Worm (Caenorhabditis elegans) whole organism, L3 larva: ENCODE data around the gene ace-3.

ENCODE experiments used
- ZK546.5 ChIP-seq: sonication (generic microtip); optimal IDR thresholded peaks from 2 replicates; lab custom pipeline; 2017; ENCODE audit warnings: missing biosample characterization, missing genetic modification characterization
- aly-2 ChIP-seq: fragments of 150-350 bp; optimal IDR thresholded peaks from 2 replicates; lab custom pipeline; 2014; ENCODE audit warnings: missing biosample characterization, missing genetic modification characterization
- ama-1 ChIP-seq: fragments of 150-350 bp; optimal IDR thresholded peaks from 2 replicates; lab custom pipeline; 2018
- ceh-16 ChIP-seq: sonication (generic microtip); optimal IDR thresholded peaks from 2 replicates; lab custom pipeline; 2017; ENCODE audit warnings: missing biosample characterization, missing genetic modification characterization
- ceh-28 ChIP-seq: fragments of 150-350 bp; optimal IDR thresholded peaks from 2 replicates; lab custom pipeline; 2014; ENCODE audit warnings: missing biosample characterization, missing genetic modification reagents, missing genetic modification characterization
- ceh-9 ChIP-seq: sonication (generic microtip); optimal IDR thresholded peaks from 2 replicates; lab custom pipeline; 2018; ENCODE audit warnings: missing biosample characterization, missing genetic modification characterization
- egl-27 ChIP-seq: sonication (generic microtip); optimal IDR thresholded peaks from 4 replicates; lab custom pipeline; 2017; ENCODE audit warnings: missing biosample characterization, missing genetic modification reagents, missing genetic modification characterization
- elt-1 ChIP-seq: fragments of 150-350 bp; optimal IDR thresholded peaks from 2 replicates; lab custom pipeline; 2014; ENCODE audit warnings: missing biosample characterization, missing genetic modification characterization
- elt-2 ChIP-seq: sonication (generic microtip); optimal IDR thresholded peaks from 2 replicates; lab custom pipeline; 2016; ENCODE audit warnings: missing genetic modification reagents, mild to moderate bottlenecking, missing genetic modification characterization, missing compliant biosample characterization
- eor-1 ChIP-seq, 2 experiments: fragments of 150-350 bp; optimal IDR thresholded peaks; 2 replicates each; lab custom pipeline; 2014 to 2018; ENCODE audit warnings: missing biosample characterization in 2 of 2, missing genetic modification characterization in 2 of 2
- fkh-10 ChIP-seq: sonication (generic microtip); optimal IDR thresholded peaks from 2 replicates; lab custom pipeline; 2017; ENCODE audit warnings: missing biosample characterization, missing genetic modification reagents, missing genetic modification characterization
- fkh-2 ChIP-seq: fragments of 150-350 bp; optimal IDR thresholded peaks from 2 replicates; lab custom pipeline; 2014; ENCODE audit warnings: missing biosample characterization, missing genetic modification reagents, missing genetic modification characterization
- hmg-11 ChIP-seq: sonication (generic microtip); optimal IDR thresholded peaks from 2 replicates; lab custom pipeline; 2016; ENCODE audit warnings: missing genetic modification characterization, missing compliant biosample characterization
- jun-1 ChIP-seq: fragments of 150-350 bp; optimal IDR thresholded peaks from 2 replicates; lab custom pipeline; 2014; ENCODE audit warnings: missing biosample characterization, missing genetic modification reagents, missing genetic modification characterization
- lin-15B ChIP-seq: fragments of 150-350 bp; optimal IDR thresholded peaks from 2 replicates; lab custom pipeline; 2014; ENCODE audit warnings: missing biosample characterization, missing genetic modification characterization
- lin-39 ChIP-seq: fragments of 150-350 bp; optimal IDR thresholded peaks from 2 replicates; lab custom pipeline; 2018; ENCODE audit warnings: missing biosample characterization, missing genetic modification reagents, missing genetic modification characterization
- lsy-12 ChIP-seq: sonication (generic microtip); optimal IDR thresholded peaks from 2 replicates; lab custom pipeline; 2016; ENCODE audit warnings: mild to moderate bottlenecking, missing genetic modification characterization, missing compliant biosample characterization
- mdl-1 ChIP-seq: fragments of 150-350 bp; optimal IDR thresholded peaks from 2 replicates; lab custom pipeline; 2014; ENCODE audit warnings: missing biosample characterization, missing genetic modification characterization
- mml-1 ChIP-seq: fragments of 150-350 bp; sonication (generic microtip); optimal IDR thresholded peaks from 3 replicates; lab custom pipeline; 2014; ENCODE audit warnings: missing biosample characterization, missing genetic modification characterization
- nfya-1 ChIP-seq: sonication (generic microtip); optimal IDR thresholded peaks from 2 replicates; lab custom pipeline; 2017; ENCODE audit warnings: missing genetic modification characterization, mild to moderate bottlenecking, missing compliant biosample characterization, antibody characterized with exemption, moderate library complexity; ENCODE audit not compliant: insufficient read depth
- nhr-23 ChIP-seq: fragments of 150-350 bp; optimal IDR thresholded peaks from 2 replicates; lab custom pipeline; 2014; ENCODE audit warnings: missing biosample characterization, missing genetic modification reagents, missing genetic modification characterization
- nhr-237 ChIP-seq: fragments of 150-350 bp; optimal IDR thresholded peaks from 2 replicates; lab custom pipeline; 2014; ENCODE audit warnings: missing biosample characterization, missing genetic modification characterization
- nhr-25 ChIP-seq: sonication (generic microtip); optimal IDR thresholded peaks from 2 replicates; lab custom pipeline; 2017; ENCODE audit warnings: missing biosample characterization, missing genetic modification characterization
- nhr-28 ChIP-seq: fragments of 150-350 bp; optimal IDR thresholded peaks from 2 replicates; lab custom pipeline; 2014; ENCODE audit warnings: missing biosample characterization, missing genetic modification characterization
- nhr-43 ChIP-seq: sonication (generic microtip); optimal IDR thresholded peaks from 2 replicates; lab custom pipeline; 2016; ENCODE audit warnings: mild to moderate bottlenecking, missing genetic modification characterization, missing compliant biosample characterization; ENCODE audit not compliant: poor library complexity, severe bottlenecking
- nhr-67 ChIP-seq: fragments of 150-350 bp; optimal IDR thresholded peaks from 2 replicates; lab custom pipeline; 2014; ENCODE audit warnings: missing biosample characterization, missing genetic modification characterization
- nhr-77 ChIP-seq: fragments of 150-350 bp; optimal IDR thresholded peaks from 2 replicates; lab custom pipeline; 2014; ENCODE audit warnings: missing biosample characterization, missing genetic modification characterization
- pha-4 ChIP-seq: fragments of 150-350 bp; optimal IDR thresholded peaks from 2 replicates; lab custom pipeline; 2014; ENCODE audit warnings: missing biosample characterization, missing genetic modification reagents, missing genetic modification characterization
- pqm-1 ChIP-seq: fragments of 150-350 bp; optimal IDR thresholded peaks from 2 replicates; lab custom pipeline; 2017; ENCODE audit warnings: missing biosample characterization, missing genetic modification characterization, inconsistent platforms
- sea-2 ChIP-seq: fragments of 150-350 bp; sonication (generic microtip); optimal IDR thresholded peaks from 4 replicates; lab custom pipeline; 2014; ENCODE audit warnings: missing biosample characterization, missing genetic modification reagents, missing genetic modification characterization
- skn-1 ChIP-seq: fragments of 150-350 bp; optimal IDR thresholded peaks from 2 replicates; lab custom pipeline; 2014; ENCODE audit warnings: missing biosample characterization, missing genetic modification characterization
- snpc-4 ChIP-seq: fragments of 150-350 bp; optimal IDR thresholded peaks from 2 replicates; lab custom pipeline; 2014; ENCODE audit warnings: missing biosample characterization, missing genetic modification characterization
- unc-39 ChIP-seq: sonication (generic microtip); optimal IDR thresholded peaks from 4 replicates; lab custom pipeline; 2017; ENCODE audit warnings: missing biosample characterization, missing genetic modification characterization
- unc-62 ChIP-seq: fragments of 150-350 bp; sonication (generic microtip); optimal IDR thresholded peaks from 4 replicates; lab custom pipeline; 2014; ENCODE audit warnings: missing biosample characterization, missing genetic modification reagents, missing genetic modification characterization
- zag-1 ChIP-seq: fragments of 150-350 bp; optimal IDR thresholded peaks from 2 replicates; lab custom pipeline; 2014; ENCODE audit warnings: missing biosample characterization, missing genetic modification characterization
- ztf-11 ChIP-seq: fragments of 150-350 bp; optimal IDR thresholded peaks from 2 replicates; lab custom pipeline; 2014; ENCODE audit warnings: missing biosample characterization, missing genetic modification characterization
- ztf-4 ChIP-seq: fragments of 150-350 bp; optimal IDR thresholded peaks from 2 replicates; lab custom pipeline; 2014; ENCODE audit warnings: missing biosample characterization, missing genetic modification characterization

The ace-3 gene

DNA sequence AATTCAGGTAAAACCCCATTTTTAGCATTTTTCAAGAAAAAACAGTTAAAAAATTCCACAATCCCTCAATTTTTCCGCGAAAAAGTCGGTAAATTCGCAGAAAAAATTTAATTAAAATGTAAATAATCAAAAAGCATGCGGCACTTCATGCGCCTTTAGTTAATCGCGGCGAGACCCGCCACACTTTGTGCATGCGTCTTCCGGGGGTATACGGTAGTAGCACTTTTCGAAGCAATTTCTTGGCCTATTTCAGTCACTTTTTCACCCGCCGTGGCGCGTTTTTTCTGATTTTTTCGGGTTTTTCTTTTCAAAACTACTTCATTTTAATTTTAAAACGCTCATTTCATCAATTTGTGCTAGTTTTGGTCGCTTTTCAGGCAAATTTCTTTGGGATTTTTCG lies 41.8 kb downstream of the ace-3 start:
- TF ChIP-seq ceh-9 (no peak), nhr-28 (no peak), pha-4 (tag; lab: Kevin White, UChicago) (no peak), lsy-12 (tag; lab: Kevin White, UChicago) (no peak), nhr-67 (tag; lab: Kevin White, UChicago) (no peak), fkh-2 (tag; lab: Kevin White, UChicago) (no peak), unc-62 (no peak), hmg-11 (tag; lab: Kevin White, UChicago) (no peak), ztf-4 (tag; lab: Kevin White, UChicago) (no peak), unc-39 (tag; lab: Kevin White, UChicago) (no peak), elt-1 (tag; lab: Kevin White, UChicago) (no peak), ZK546.5 (tag; lab: Kevin White, UChicago) (no peak), mml-1 (tag; lab: Kevin White, UChicago) (no peak), ceh-16 (tag; lab: Kevin White, UChicago) (no peak), ztf-11 (no peak), zag-1 (tag; lab: Kevin White, UChicago) (no peak), nhr-237 (tag; lab: Kevin White, UChicago) (no peak), ceh-28 (tag; lab: Kevin White, UChicago) (no peak), egl-27 (no peak)
- TF ChIP-seq, all 47 proteins: peak for 0

DNA sequence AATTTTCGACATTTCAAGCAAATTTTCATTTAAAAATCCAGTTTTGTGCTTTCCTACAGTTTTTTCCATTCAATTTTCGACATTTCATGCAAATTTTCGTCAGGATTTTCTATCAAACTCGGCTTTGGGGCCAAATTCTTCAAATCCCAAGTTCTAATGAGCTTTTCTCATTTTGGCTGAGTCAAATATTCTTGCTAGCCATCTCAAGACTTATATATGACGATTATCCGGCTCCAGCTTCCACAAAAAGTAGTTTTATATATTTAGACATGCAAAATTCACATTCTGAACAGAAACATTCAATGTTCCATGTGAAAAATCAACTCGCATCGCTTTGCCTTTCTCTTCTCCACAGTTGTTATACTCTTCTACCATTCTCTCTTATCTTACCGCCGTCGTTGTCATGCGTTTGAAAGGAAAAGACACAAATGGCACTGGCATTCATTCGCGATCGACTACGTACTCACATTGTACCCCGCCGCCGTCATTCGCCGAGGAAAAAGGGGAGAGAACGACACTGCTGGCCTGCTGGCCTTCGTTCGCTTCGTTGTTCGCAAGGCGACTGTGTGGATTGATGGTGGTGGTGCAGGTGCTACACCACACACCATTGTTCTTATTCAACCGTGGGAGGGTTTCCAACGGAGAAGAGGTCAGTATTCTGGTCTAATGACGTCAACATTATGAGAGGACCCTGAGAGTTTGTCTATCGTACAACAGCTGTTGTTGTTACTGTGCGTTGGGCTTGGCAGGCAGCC lies 42.5 kb downstream of the ace-3 start:
- TF ChIP-seq unc-62 (no peak), aly-2 (tag; lab: Kevin White, UChicago) (no peak), ceh-28 (tag; lab: Kevin White, UChicago) (no peak), sea-2 (GFP tag; lab: Kevin White, UChicago) (peak; percentile 9), nfya-1 (tag; lab: Kevin White, UChicago) (peak; percentile 19), ama-1 (lab: Kevin White, UChicago) (no peak), nhr-25 (tag; lab: Kevin White, UChicago) (peak; percentile 87), hmg-11 (tag; lab: Kevin White, UChicago) (no peak), fkh-10 (GFP tag; lab: Kevin White, UChicago) (no peak), pha-4 (tag; lab: Kevin White, UChicago) (peak; percentile 42), nhr-23 (tag; lab: Kevin White, UChicago) (no peak), skn-1 (tag; lab: Kevin White, UChicago) (no peak), nhr-77 (tag; lab: Kevin White, UChicago) (no peak), elt-2 (tag; lab: Kevin White, UChicago) (peak; percentile 69), fkh-2 (tag; lab: Kevin White, UChicago) (no peak), nhr-43 (tag; lab: Kevin White, UChicago) (no peak), jun-1 (tag; lab: Kevin White, UChicago) (peak; percentile 46), snpc-4 (tag; lab: Kevin White, UChicago) (peak; percentile 42), ZK546.5 (tag; lab: Kevin White, UChicago) (no peak), pqm-1 (peak; percentile 52)

- peak; percentile 20 for TF ChIP-seq lin-39 (tag; lab: Kevin White, UChicago)
- no peak for TF ChIP-seq nhr-237 (tag; lab: Kevin White, UChicago)
- TF ChIP-seq snpc-4 (tag; lab: Kevin White, UChicago): peak; percentile 47
- peak; percentile 75 for TF ChIP-seq hmg-11 (tag; lab: Kevin White, UChicago)
- TF ChIP-seq lin-15B (tag; lab: Kevin White, UChicago): peak; percentile 18
- no peak for TF ChIP-seq eor-1 (tag; optimal IDR thresholded peaks at IDR 0.05; lab: Kevin White, UChicago)
- TF ChIP-seq elt-2 (tag; lab: Kevin White, UChicago): peak; percentile 38
- TF ChIP-seq nhr-67 (tag; lab: Kevin White, UChicago): no peak
- peak; percentile 45 for TF ChIP-seq pha-4 (tag; lab: Kevin White, UChicago)
- peak; percentile 43 for TF ChIP-seq nhr-25 (tag; lab: Kevin White, UChicago)
- TF ChIP-seq mdl-1 (tag; lab: Kevin White, UChicago): peak; percentile 70
- peak; percentile 51 for TF ChIP-seq ceh-28 (tag; lab: Kevin White, UChicago)
- TF ChIP-seq nfya-1 (tag; lab: Kevin White, UChicago): peak; percentile 62
- TF ChIP-seq, all 47 proteins: peak for 10
Observed at ce11 chrII:14249489-14249888, 44.1 kb downstream of the ace-3 start.
